Fruit fly (Drosophila melanogaster) Kc167 (cell line): ENCODE results near the gene dome.

ENCODE experiments used
- Sin3A ChIP-seq: fragments of >200 bp; optimal IDR thresholded peaks from 2 replicates; lab custom pipeline; 2018; ENCODE audit warnings: missing external identifiers
- h ChIP-seq: fragments of >200 bp; optimal IDR thresholded peaks from 3 replicates; lab custom pipeline; 2018; ENCODE audit warnings: missing external identifiers
- insv ChIP-seq: fragments of >200 bp; optimal IDR thresholded peaks from 3 replicates; lab custom pipeline; 2018; ENCODE audit warnings: missing external identifiers
- ttk ChIP-seq: sonication (Bioruptor generic); optimal IDR thresholded peaks from 2 replicates; lab custom pipeline; 2017; ENCODE audit warnings: missing external identifiers

- TF ChIP-seq h (lab: Kevin White, UChicago) (no peak), ttk (no peak), Sin3A (no peak), insv (lab: Kevin White, UChicago) (no peak)
Observed at dm6 chrX:19662583-19663195, 20.6 kb downstream of the dome start.
